Worm (Caenorhabditis elegans) whole organism, L4/young adult: ENCODE results near the gene B0252.5.

Experiments
- dao-5 ChIP-seq: sonication (generic microtip); optimal IDR thresholded peaks from 2 replicates; lab custom pipeline; 2016; ENCODE audit warnings: missing genotype, missing genetic modification characterization, moderate library complexity, missing compliant biosample characterization
- him-1 ChIP-seq: sonication (generic microtip); optimal IDR thresholded peaks from 2 replicates; lab custom pipeline; 2016; ENCODE audit warnings: missing genotype, missing genetic modification reagents, missing genetic modification characterization, missing compliant biosample characterization

- TF ChIP-seq dao-5 (tag; lab: Kevin White, UChicago) (no peak), him-1 (no peak)
These were observed 10.0 kb downstream of the B0252.5 start for ce11 chrII:6908689-6909088.
